Fruit fly (Drosophila melanogaster) whole organism, embryonic: ENCODE results near the gene Osi16.

Source experiments
- Adf1 ChIP-seq: fragments of 200-800 bp; sonication (Bioruptor generic); IDR thresholded peaks from 2 replicates; pipeline ENCODE4 v1.3.6; 2022; ENCODE audit warnings: missing biosample characterization, missing genetic modification characterization
- BEAF-32 ChIP-seq: fragments of 200-800 bp; sonication (Bioruptor generic); optimal IDR thresholded peaks from 3 replicates; lab custom pipeline; 2017; ENCODE audit warnings: missing biosample characterization, missing genetic modification characterization, mild to moderate bottlenecking, moderate library complexity, missing genetic modification reagents
- CG1024 ChIP-seq: fragments of 200-800 bp; sonication (Bioruptor generic); IDR thresholded peaks from 2 replicates; pipeline ENCODE4 v1.3.6; 2022; ENCODE audit warnings: missing biosample characterization, missing genetic modification characterization
- CG10543 ChIP-seq: fragments of 200-800 bp; sonication (Bioruptor generic); optimal IDR thresholded peaks from 3 replicates; lab custom pipeline; 2017; ENCODE audit warnings: missing biosample characterization, mild to moderate bottlenecking, missing genetic modification characterization, moderate library complexity
- CG10979 ChIP-seq: fragments of 200-800 bp; sonication (Bioruptor generic); optimal IDR thresholded peaks from 2 replicates; lab custom pipeline; 2018; ENCODE audit warnings: missing biosample characterization, mild to moderate bottlenecking, missing genetic modification characterization, moderate library complexity
- CG12071 ChIP-seq: fragments of 200-800 bp; sonication (Bioruptor generic); optimal IDR thresholded peaks from 3 replicates; lab custom pipeline; 2018; ENCODE audit warnings: missing biosample characterization, mild to moderate bottlenecking, missing genetic modification characterization
- CG13287 ChIP-seq: fragments of 200-800 bp; sonication (Bioruptor generic); IDR thresholded peaks from 2 replicates; pipeline ENCODE4 v1.3.6; 2022; ENCODE audit warnings: missing biosample characterization, missing genetic modification characterization; ENCODE audit not compliant: partially characterized antibody
- CG1602 ChIP-seq: fragments of 200-800 bp; sonication (Bioruptor generic); optimal IDR thresholded peaks from 3 replicates; lab custom pipeline; 2016; ENCODE audit warnings: missing biosample characterization, missing genetic modification characterization
- CG32767 ChIP-seq: fragments of 200-800 bp; sonication (Bioruptor generic); IDR thresholded peaks from 2 replicates; pipeline ENCODE4 v1.3.6; 2022; ENCODE audit warnings: missing biosample characterization, missing genetic modification characterization
- CG3995 ChIP-seq: fragments of 200-800 bp; sonication (Bioruptor generic); optimal IDR thresholded peaks from 3 replicates; lab custom pipeline; 2016; ENCODE audit warnings: missing biosample characterization, missing genetic modification characterization
- CG4730 ChIP-seq: fragments of 200-800 bp; sonication (Bioruptor generic); IDR thresholded peaks from 2 replicates; pipeline ENCODE4 v1.3.6; 2022; ENCODE audit warnings: missing biosample characterization, missing genetic modification characterization
- CG4854 ChIP-seq: fragments of 200-800 bp; sonication (Bioruptor generic); optimal IDR thresholded peaks from 2 replicates; lab custom pipeline; 2016; ENCODE audit warnings: missing biosample characterization, missing genetic modification characterization, inconsistent platforms
- CG5245 ChIP-seq: fragments of 200-800 bp; sonication (Bioruptor generic); optimal IDR thresholded peaks from 3 replicates; lab custom pipeline; 2016; ENCODE audit warnings: missing biosample characterization, missing genetic modification characterization
- CG6854 ChIP-seq: fragments of 200-800 bp; sonication (Bioruptor generic); optimal IDR thresholded peaks from 3 replicates; lab custom pipeline; 2017; ENCODE audit warnings: missing biosample characterization, mild to moderate bottlenecking, missing genetic modification characterization
- CG7357 ChIP-seq: fragments of 200-800 bp; sonication (Bioruptor generic); IDR thresholded peaks from 3 replicates; pipeline ENCODE4 v1.3.6; 2022; ENCODE audit warnings: missing biosample characterization, missing genetic modification characterization
- CG7372 ChIP-seq: fragments of 200-800 bp; sonication (Bioruptor generic); IDR thresholded peaks from 2 replicates; pipeline ENCODE4 v1.3.6; 2022; ENCODE audit warnings: missing biosample characterization, missing genetic modification characterization
- CG8359 ChIP-seq: fragments of 200-800 bp; sonication (Bioruptor generic); optimal IDR thresholded peaks from 2 replicates; lab custom pipeline; 2017; ENCODE audit warnings: missing biosample characterization, mild to moderate bottlenecking, missing genetic modification characterization, borderline replicate concordance
- CG9876 ChIP-seq: fragments of 200-800 bp; sonication (Bioruptor generic); optimal IDR thresholded peaks from 2 replicates; lab custom pipeline; 2016; ENCODE audit warnings: missing biosample characterization, missing genetic modification characterization
- Dbx ChIP-seq: fragments of 200-800 bp; sonication (Bioruptor generic); IDR thresholded peaks from 3 replicates; pipeline ENCODE4 v1.3.6; 2022; ENCODE audit warnings: missing biosample characterization, missing genetic modification characterization
- Gug ChIP-seq: fragments of 200-800 bp; sonication (Bioruptor generic); IDR thresholded peaks from 4 replicates; pipeline ENCODE4 v1.3.6; 2022; ENCODE audit warnings: missing biosample characterization, missing genetic modification characterization
- H15 ChIP-seq: fragments of 200-800 bp; sonication (Bioruptor generic); IDR thresholded peaks from 3 replicates; pipeline ENCODE4 v1.3.6; 2022; ENCODE audit warnings: missing biosample characterization, missing genetic modification characterization
- Hr39 ChIP-seq: fragments of >200 bp; optimal IDR thresholded peaks from 2 replicates; lab custom pipeline; 2017
- Kr ChIP-seq: fragments of 200-800 bp; sonication (Bioruptor generic); optimal IDR thresholded peaks from 2 replicates; lab custom pipeline; 2017; ENCODE audit warnings: missing biosample characterization, mild to moderate bottlenecking, missing genetic modification characterization
- Lhr ChIP-seq: fragments of 200-800 bp; sonication (Bioruptor generic); optimal IDR thresholded peaks from 3 replicates; lab custom pipeline; 2017; ENCODE audit warnings: mild to moderate bottlenecking, missing biosample characterization, missing genetic modification reagents, missing genetic modification characterization
- Myb ChIP-seq: fragments of 200-800 bp; sonication (Bioruptor generic); optimal IDR thresholded peaks from 2 replicates; lab custom pipeline; 2016; ENCODE audit warnings: missing biosample characterization, missing genetic modification characterization
- NK7.1 ChIP-seq: fragments of 200-800 bp; sonication (Bioruptor generic); optimal IDR thresholded peaks from 3 replicates; lab custom pipeline; 2016; ENCODE audit warnings: missing biosample characterization, missing genetic modification characterization
- Nf-YC ChIP-seq: fragments of 200-800 bp; optimal IDR thresholded peaks from 3 replicates; lab custom pipeline; 2019; ENCODE audit warnings: missing biosample characterization, mild to moderate bottlenecking, missing genetic modification characterization, moderate library complexity
- Sry-β ChIP-seq: fragments of 200-800 bp; sonication (Bioruptor generic); optimal IDR thresholded peaks from 2 replicates; lab custom pipeline; 2018; ENCODE audit warnings: missing biosample characterization, mild to moderate bottlenecking, missing genetic modification characterization, moderate library complexity
- Vsx1 ChIP-seq: fragments of 200-800 bp; sonication (Bioruptor generic); optimal IDR thresholded peaks from 2 replicates; lab custom pipeline; 2017; ENCODE audit warnings: missing biosample characterization, mild to moderate bottlenecking, missing genetic modification characterization, missing genetic modification reagents
- aop ChIP-seq: fragments of 200-800 bp; sonication (Bioruptor generic); IDR thresholded peaks from 2 replicates; pipeline ENCODE4 v1.3.6; 2022; ENCODE audit warnings: missing biosample characterization, missing genetic modification characterization
- ap ChIP-seq: fragments of 200-800 bp; sonication (Bioruptor generic); IDR thresholded peaks from 2 replicates; pipeline ENCODE4 v1.3.6; 2022; ENCODE audit warnings: missing biosample characterization, missing genetic modification characterization
- bsh ChIP-seq, 2 experiments: fragments of 200-800 bp; sonication (Bioruptor generic); optimal IDR thresholded peaks; 2 replicates each; lab custom pipeline; 2017 to 2018; ENCODE audit warnings: mild to moderate bottlenecking in 2 of 2, missing biosample characterization in 2 of 2, missing genetic modification characterization in 2 of 2, moderate library complexity in 1 of 2
- btn ChIP-seq: fragments of 200-800 bp; sonication (Bioruptor generic); optimal IDR thresholded peaks from 2 replicates; lab custom pipeline; 2016; ENCODE audit warnings: missing biosample characterization, missing genetic modification characterization
- chif ChIP-seq, 2 experiments: fragments of 200-800 bp; sonication (Bioruptor generic); optimal IDR thresholded peaks; 3 replicates each; lab custom pipeline; 2016; ENCODE audit warnings: missing biosample characterization in 2 of 2, missing genetic modification characterization in 2 of 2
- emc ChIP-seq: fragments of 200-800 bp; sonication (Bioruptor generic); optimal IDR thresholded peaks from 2 replicates; lab custom pipeline; 2016; ENCODE audit warnings: missing biosample characterization, missing genetic modification characterization
- ems ChIP-seq: fragments of 200-800 bp; sonication (Bioruptor generic); optimal IDR thresholded peaks from 3 replicates; lab custom pipeline; 2016; ENCODE audit warnings: missing biosample characterization, missing genetic modification characterization
- ftz-f1 ChIP-seq: fragments of 200-800 bp; sonication (Bioruptor generic); optimal IDR thresholded peaks from 2 replicates; lab custom pipeline; 2016; ENCODE audit warnings: missing biosample characterization, missing genetic modification characterization
- gcm2 ChIP-seq: fragments of 200-800 bp; sonication (Bioruptor generic); optimal IDR thresholded peaks from 2 replicates; lab custom pipeline; 2016; ENCODE audit warnings: missing biosample characterization, missing genetic modification characterization
- grau ChIP-seq: fragments of 200-800 bp; optimal IDR thresholded peaks from 3 replicates; lab custom pipeline; 2019; ENCODE audit warnings: missing biosample characterization, mild to moderate bottlenecking, missing genetic modification characterization, moderate library complexity
- inv ChIP-seq: fragments of 200-800 bp; sonication (Bioruptor generic); IDR thresholded peaks from 2 replicates; pipeline ENCODE4 v1.3.6; 2022; ENCODE audit warnings: missing biosample characterization, missing genetic modification characterization; ENCODE audit not compliant: partially characterized antibody
- lov ChIP-seq, 2 experiments: fragments of 200-800 bp in 1 of 2; fragments of >200 bp in 1 of 2; sonication (Bioruptor generic) in 1 of 2; IDR thresholded peaks in 1 of 2; optimal IDR thresholded peaks in 1 of 2; 2 replicates in 1 of 2; 3 replicates in 1 of 2; pipeline versions ENCODE4 v1.3.6 to Lab custom; 2017 to 2022; ENCODE audit warnings: missing biosample characterization in 1 of 2, missing genetic modification characterization in 1 of 2
- mam ChIP-seq: fragments of 200-800 bp; sonication (Bioruptor generic); optimal IDR thresholded peaks from 3 replicates; lab custom pipeline; 2016; ENCODE audit warnings: missing biosample characterization, missing genetic modification characterization
- nmo ChIP-seq: fragments of 200-800 bp; sonication (Bioruptor generic); optimal IDR thresholded peaks from 2 replicates; lab custom pipeline; 2018; ENCODE audit warnings: missing biosample characterization, mild to moderate bottlenecking, missing genetic modification characterization, moderate library complexity
- nom ChIP-seq: fragments of 200-800 bp; sonication (Bioruptor generic); optimal IDR thresholded peaks from 2 replicates; lab custom pipeline; 2017; ENCODE audit warnings: missing biosample characterization, missing genetic modification characterization, mild to moderate bottlenecking, moderate library complexity, missing genetic modification reagents
- oc ChIP-seq: fragments of 200-800 bp; sonication (Bioruptor generic); optimal IDR thresholded peaks from 2 replicates; lab custom pipeline; 2018; ENCODE audit warnings: missing biosample characterization, mild to moderate bottlenecking, missing genetic modification characterization, moderate library complexity
- pb ChIP-seq: fragments of 200-800 bp; sonication (Bioruptor generic); optimal IDR thresholded peaks from 3 replicates; lab custom pipeline; 2016; ENCODE audit warnings: missing biosample characterization, missing genetic modification characterization
- pita ChIP-seq: fragments of 200-800 bp; sonication (Bioruptor generic); optimal IDR thresholded peaks from 2 replicates; lab custom pipeline; 2017; ENCODE audit warnings: missing biosample characterization, mild to moderate bottlenecking, missing genetic modification characterization
- pum ChIP-seq: fragments of 200-800 bp; sonication (Bioruptor generic); optimal IDR thresholded peaks from 2 replicates; lab custom pipeline; 2016; ENCODE audit warnings: missing biosample characterization, missing genetic modification characterization
- salm ChIP-seq: fragments of 200-800 bp; sonication (Bioruptor generic); optimal IDR thresholded peaks from 2 replicates; lab custom pipeline; 2018; ENCODE audit warnings: missing biosample characterization, mild to moderate bottlenecking, missing genetic modification characterization
- twi ChIP-seq: fragments of 200-800 bp; optimal IDR thresholded peaks from 2 replicates; lab custom pipeline; 2019; ENCODE audit warnings: missing biosample characterization, mild to moderate bottlenecking, missing genetic modification characterization, moderate library complexity
- wdn ChIP-seq: fragments of 200-800 bp; sonication (Bioruptor generic); IDR thresholded peaks from 2 replicates; pipeline ENCODE4 v1.3.6; 2022; ENCODE audit warnings: missing biosample characterization, missing genetic modification characterization
- zfh2 ChIP-seq: fragments of 200-800 bp; sonication (Bioruptor generic); optimal IDR thresholded peaks from 2 replicates; lab custom pipeline; 2016; ENCODE audit warnings: missing biosample characterization, missing genetic modification characterization

Gene Osi16

dm6 chr3R:6345814-6346213 is 40.8 kb downstream of the Osi16 start, which contains the start of the genes SmD2 and CG18048 (continued):
- TF ChIP-seq CG4730 (no peak), Adf1 (GFP tag; lab: Robert Waterston, UW) (no peak), gcm2 (GFP tag; lab: Kevin White, UChicago) (no peak), aop (GFP tag; lab: Robert Waterston, UW) (no peak), wdn (GFP tag; lab: Robert Waterston, UW) (no peak), CG10543 (GFP tag; lab: Kevin White, UChicago) (no peak), ftz-f1 (no peak), grau (tag; lab: Kevin White, UChicago) (peak; percentile 33), ap (GFP tag; lab: Robert Waterston, UW) (no peak), mam (GFP tag; lab: Kevin White, UChicago) (no peak), BEAF-32 (peak; percentile 88), twi (tag; lab: Kevin White, UChicago) (no peak), nmo (GFP tag; lab: Kevin White, UChicago) (peak; percentile 70), pum (GFP tag; lab: Kevin White, UChicago) (no peak), pb (no peak), Gug (no peak), CG12071 (GFP tag; lab: Kevin White, UChicago) (no peak), NK7.1 (GFP tag; lab: Kevin White, UChicago) (no peak), Kr (GFP tag; lab: Kevin White, UChicago) (no peak), Myb (GFP tag; lab: Kevin White, UChicago) (peak; percentile 61), CG7357 (GFP tag; lab: Robert Waterston, UW) (no peak), inv (GFP tag; lab: Robert Waterston, UW) (peak; percentile 75), nom (no peak), Nf-YC (tag; lab: Kevin White, UChicago) (peak; percentile 18), CG4854 (GFP tag; lab: Kevin White, UChicago) (peak; percentile 18), CG5245 (no peak), CG32767 (GFP tag; lab: Robert Waterston, UW) (no peak), emc (GFP tag; lab: Kevin White, UChicago) (no peak), salm (tag; lab: Kevin White, UChicago) (no peak), ems (GFP tag; lab: Kevin White, UChicago) (no peak), Sry-β (GFP tag; lab: Kevin White, UChicago) (no peak), CG6854 (GFP tag; lab: Kevin White, UChicago) (no peak), CG9876 (GFP tag; lab: Kevin White, UChicago) (no peak), CG1024 (no peak), CG1602 (GFP tag; lab: Kevin White, UChicago) (no peak), Dbx (GFP tag; lab: Robert Waterston, UW) (0 out of 3 replicates have a peak, but pooled peaks have one; percentile 34), zfh2 (GFP tag; lab: Kevin White, UChicago) (peak; percentile 13), CG13287 (GFP tag; lab: Robert Waterston, UW) (peak; percentile 85), Vsx1 (no peak), CG10979 (tag; lab: Kevin White, UChicago) (no peak), chif (GFP tag; optimal IDR thresholded peaks at IDR 0.05; lab: Kevin White, UChicago) (no peak), pita (no peak), Lhr (GFP tag; lab: Kevin White, UChicago) (peak; percentile 57), oc (tag; lab: Kevin White, UChicago) (no peak), btn (GFP tag; lab: Kevin White, UChicago) (no peak), CG8359 (GFP tag; lab: Kevin White, UChicago) (no peak), Hr39 (lab: Kevin White, UChicago) (no peak), CG3995 (peak; percentile 70), lov (optimal IDR thresholded peaks at IDR 0.05; lab: Kevin White, UChicago) (no peak), lov (GFP tag; IDR thresholded peaks at IDR 0.05; lab: Robert Waterston, UW) (no peak), H15 (no peak), bsh (GFP tag; optimal IDR thresholded peaks at IDR 0.05; lab: Kevin White, UChicago) (no peak), CG7372 (GFP tag; lab: Robert Waterston, UW) (no peak)
